Fruit fly (Drosophila melanogaster): ENCODE measurements around the gene ppan.

Gene ppan

DNA sequence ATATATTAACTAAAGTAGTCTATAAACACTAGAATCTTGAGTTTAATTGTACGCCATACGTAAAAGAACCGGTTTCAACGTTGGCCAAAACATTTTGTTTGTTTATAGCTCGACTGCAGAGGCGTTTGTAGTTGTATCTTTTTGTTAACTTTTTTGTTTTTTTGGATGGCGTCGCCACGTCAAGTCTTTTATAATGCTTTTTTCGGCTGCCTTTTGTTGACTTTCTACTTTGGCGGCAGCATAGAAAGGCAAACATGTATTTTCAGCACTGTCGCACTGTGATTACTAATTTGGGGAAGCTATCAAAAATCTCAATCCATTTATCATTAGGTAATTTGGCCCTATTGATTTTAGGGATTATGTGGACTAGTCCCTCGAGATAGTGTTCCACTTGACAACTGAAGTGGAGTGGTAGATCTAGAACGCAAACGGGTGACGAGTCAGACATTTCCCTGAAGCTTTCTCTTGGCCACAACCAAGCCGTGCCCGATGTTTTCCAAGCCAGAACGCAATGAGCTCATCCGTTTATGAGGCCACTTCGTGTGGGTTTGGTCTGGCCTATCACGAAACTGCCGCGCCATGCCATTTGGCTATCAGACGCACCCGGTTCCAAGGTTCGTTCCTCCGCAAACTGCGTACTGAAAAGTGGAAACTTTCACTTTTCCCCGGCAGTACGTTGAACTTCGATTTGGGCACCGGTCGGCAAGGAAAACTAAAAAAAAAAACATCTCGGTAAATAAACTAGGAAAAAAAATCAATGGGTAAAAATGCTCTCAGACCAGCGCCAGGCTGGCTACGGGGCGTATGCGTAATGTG, 49.4 kb upstream of the ppan start (continued):
- peak; percentile 3 for TF ChIP-seq sd (tag; optimal IDR thresholded peaks at IDR 0.05)

DNA sequence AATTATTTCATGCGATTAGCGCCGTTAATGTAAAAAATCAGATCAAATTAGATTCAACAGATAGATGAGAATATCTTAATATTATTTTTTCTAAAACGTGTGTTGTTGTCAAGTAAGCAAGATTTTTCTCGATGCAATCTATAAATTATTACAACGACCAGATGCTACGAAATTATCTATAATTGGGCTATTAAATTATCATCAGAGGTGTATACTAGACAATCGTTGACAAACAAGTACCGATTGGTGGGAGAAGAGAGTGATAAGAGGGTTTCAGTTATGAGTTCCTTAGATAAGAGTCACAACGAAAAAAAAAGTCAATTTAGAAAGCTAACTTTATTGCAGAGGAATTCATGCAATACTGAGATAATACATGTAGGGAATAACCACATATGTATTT, 48.5 kb upstream of the ppan start:
- no peak for TF ChIP-seq amos (GFP tag; IDR thresholded peaks at IDR 0.05; ENCODE audit: partially characterized antibody)
- no peak for TF ChIP-seq pita (GFP tag; optimal IDR thresholded peaks at IDR 0.05)
- TF ChIP-seq ranshi (GFP tag; IDR thresholded peaks at IDR 0.05): no peak
- TF ChIP-seq exex (tag; optimal IDR thresholded peaks at IDR 0.05): peak; percentile 67

DNA sequence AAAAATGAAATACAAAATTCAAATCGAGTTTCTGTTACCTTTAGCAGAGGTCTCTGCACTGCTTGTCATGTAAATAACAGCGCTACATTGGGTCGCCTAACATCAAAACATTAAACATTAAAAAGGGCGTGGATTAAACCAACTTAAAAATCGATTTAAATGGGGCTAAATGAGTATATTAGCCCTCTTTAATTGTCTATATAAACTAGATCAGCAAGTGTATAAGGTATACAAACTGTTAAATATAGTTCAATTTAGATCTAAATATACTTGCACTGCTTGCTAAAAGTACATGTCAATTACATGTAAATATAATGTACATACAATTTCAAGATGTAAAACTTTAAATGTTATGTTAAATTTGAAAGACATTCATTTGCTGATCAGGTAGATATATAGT, 46.3 kb upstream of the ppan start:
- TF ChIP-seq knrl (GFP tag; IDR thresholded peaks at IDR 0.05; ENCODE audit: partially characterized antibody) (peak; percentile 62), Scr (GFP tag; IDR thresholded peaks at IDR 0.05; ENCODE audit: partially characterized antibody) (peak; percentile 40; the same call in 1 of the 2 replicates), Drgx (GFP tag; IDR thresholded peaks at IDR 0.05) (no peak), CG16813 (GFP tag; IDR thresholded peaks at IDR 0.05; ENCODE audit: partially characterized antibody) (peak; percentile 52; the same call in 2 of the 3 replicates), CG17361 (GFP tag; IDR thresholded peaks at IDR 0.05) (0 out of 3 replicates have a peak, but pooled peaks have one; percentile 21), insv (GFP tag; optimal IDR thresholded peaks at IDR 0.05) (peak in 1 of 2 experiments; percentile 4), Myb (GFP tag; optimal IDR thresholded peaks at IDR 0.05) (peak; percentile 59), Bgb (GFP tag; IDR thresholded peaks at IDR 0.05; ENCODE audit: partially characterized antibody) (peak; percentile 43), stwl (tag; optimal IDR thresholded peaks at IDR 0.05) (peak; percentile 19), Dfd (GFP tag; optimal IDR thresholded peaks at IDR 0.05) (peak in 1 of 2 experiments; percentile 54), CG13424 (tag; optimal IDR thresholded peaks at IDR 0.05) (no peak), Nf-YB (GFP tag; optimal IDR thresholded peaks at IDR 0.05) (no peak), B-H1 (GFP tag; IDR thresholded peaks at IDR 0.05) (no peak), Dp (GFP tag; optimal IDR thresholded peaks at IDR 0.05) (peak; percentile 20), Eip74EF (GFP tag; optimal IDR thresholded peaks at IDR 0.05) (peak in 1 of 2 experiments; percentile 72), CG17385 (GFP tag; optimal IDR thresholded peaks at IDR 0.05) (no peak), E2f2 (GFP tag; IDR thresholded peaks at IDR 0.05) (0 out of 2 replicates have a peak, but pooled peaks have one; percentile 31), CTCF (GFP tag; optimal IDR thresholded peaks at IDR 0.05) (peak; percentile 81), CG8478 (optimal IDR thresholded peaks at IDR 0.05) (peak; percentile 78), CG17359 (tag; optimal IDR thresholded peaks at IDR 0.05) (no peak), repo (GFP tag; optimal IDR thresholded peaks at IDR 0.05) (no peak), Med (GFP tag) (peak; percentile 28), nmo (GFP tag; optimal IDR thresholded peaks at IDR 0.05) (peak; percentile 11), sug (tag; optimal IDR thresholded peaks at IDR 0.05) (peak; percentile 24), CG14710 (tag; optimal IDR thresholded peaks at IDR 0.05) (peak; percentile 12), CG31365 (tag; optimal IDR thresholded peaks at IDR 0.05) (peak; percentile 91), CG10209 (GFP tag; optimal IDR thresholded peaks at IDR 0.05) (no peak)

DNA sequence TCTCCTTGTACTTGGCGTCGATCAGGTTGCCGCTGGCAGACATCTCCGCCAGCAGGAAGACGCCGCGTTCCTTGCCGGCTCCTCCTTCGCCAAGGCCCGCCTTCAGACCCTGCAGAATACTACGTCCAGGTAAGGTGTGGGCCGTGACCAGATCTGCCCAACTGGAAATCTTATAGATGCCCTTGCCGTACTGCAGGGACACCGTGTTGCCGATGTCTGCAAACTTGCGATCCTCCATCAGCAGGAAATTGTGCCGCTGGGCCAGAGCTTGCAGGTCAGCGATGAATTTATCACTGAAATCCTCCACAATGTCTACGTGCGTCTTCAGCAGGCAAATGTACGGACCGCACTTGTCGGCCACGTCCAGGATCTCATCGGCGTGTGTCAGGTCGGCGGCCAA, 44.7 kb upstream of the ppan start:
- TF ChIP-seq CG12391 (tag; optimal IDR thresholded peaks at IDR 0.05) (no peak), stwl (tag; optimal IDR thresholded peaks at IDR 0.05) (no peak), hkb (optimal IDR thresholded peaks at IDR 0.05) (no peak), hkb (GFP tag; IDR thresholded peaks at IDR 0.05) (no peak), Hsf (GFP tag; optimal IDR thresholded peaks at IDR 0.05) (no peak), D (optimal IDR thresholded peaks at IDR 0.05) (no peak), D (GFP tag; optimal IDR thresholded peaks at IDR 0.05) (no peak), Med (GFP tag) (peak; percentile 70), CG17186 (GFP tag; optimal IDR thresholded peaks at IDR 0.05) (no peak), luna (GFP tag; optimal IDR thresholded peaks at IDR 0.05) (no peak), CG3838 (GFP tag; optimal IDR thresholded peaks at IDR 0.05) (no peak), unpg (GFP tag; optimal IDR thresholded peaks at IDR 0.05) (no peak), tna (GFP tag; IDR thresholded peaks at IDR 0.05; ENCODE audit: partially characterized antibody) (no peak), lilli (GFP tag; optimal IDR thresholded peaks at IDR 0.05) (no peak), CG8478 (optimal IDR thresholded peaks at IDR 0.05) (peak; percentile 29), slp2 (GFP tag; optimal IDR thresholded peaks at IDR 0.05) (no peak), z (GFP tag; IDR thresholded peaks at IDR 0.05) (no peak)
